Worm (Caenorhabditis elegans): ENCODE results near the gene K02F6.3.

The K02F6.3 gene

ce11 chrII:2545925-2546324 is at the start of gene K02F6.3:
Gene K02F6.3, plus strand, starts transcription at chrII:2546225.
- TF ChIP-seq sma-9 (GFP tag; optimal IDR thresholded peaks at IDR 0.05) (no peak), sma-9 (tag; optimal IDR thresholded peaks at IDR 0.05) (no peak), lin-11 (tag; optimal IDR thresholded peaks at IDR 0.05) (no peak), C34F6.9 (tag; optimal IDR thresholded peaks at IDR 0.05) (no peak), nhr-129 (tag; optimal IDR thresholded peaks at IDR 0.05) (no peak), unc-62 (GFP tag; optimal IDR thresholded peaks at IDR 0.05) (no peak), aly-2 (tag; optimal IDR thresholded peaks at IDR 0.05) (no peak), nhr-10 (tag; optimal IDR thresholded peaks at IDR 0.05) (no peak), R02D3.7 (tag; optimal IDR thresholded peaks at IDR 0.05) (no peak), nhr-23 (tag; optimal IDR thresholded peaks at IDR 0.05) (no peak), ztf-11 (tag; optimal IDR thresholded peaks at IDR 0.05) (no peak)

DNA sequence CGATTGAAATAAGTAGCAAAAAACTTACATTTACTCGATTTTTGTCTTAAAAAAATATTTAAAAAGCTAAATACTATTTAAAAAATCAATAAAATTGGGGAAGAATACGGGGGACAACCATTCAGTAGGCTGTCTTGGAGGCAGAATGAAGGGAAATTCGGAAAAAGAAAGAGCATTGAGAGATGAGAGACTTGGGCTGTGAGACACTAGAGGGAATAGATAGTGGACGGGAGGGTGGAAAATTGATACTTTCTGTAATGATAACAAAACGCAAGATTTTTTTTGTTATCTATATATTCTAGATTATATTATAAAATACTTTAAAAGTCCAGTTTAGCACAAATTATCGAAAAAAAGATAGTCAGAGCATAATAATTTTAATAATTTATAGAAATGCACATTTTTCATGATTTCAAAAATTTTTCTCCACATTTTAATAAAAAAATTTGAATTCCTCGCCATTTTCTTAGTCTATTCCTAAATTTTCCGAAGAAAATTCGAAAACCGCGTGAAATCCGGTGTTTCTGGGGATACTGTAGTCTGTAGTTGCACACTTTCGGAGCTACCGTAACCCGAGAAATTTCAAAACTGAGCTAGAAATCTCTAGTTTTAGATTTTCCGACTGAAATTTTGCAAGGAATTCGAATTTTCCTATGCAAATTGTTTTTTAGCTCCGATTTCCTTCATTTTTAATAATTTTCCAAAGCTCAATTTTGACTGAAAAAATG is 42.2 kb upstream of the K02F6.3 start:
- peak; percentile 49 for TF ChIP-seq fos-1 (tag; optimal IDR thresholded peaks at IDR 0.05)
- TF ChIP-seq alr-1 (tag; optimal IDR thresholded peaks at IDR 0.05): no peak
- no peak for TF ChIP-seq Y55F3AM.14 (GFP tag; optimal IDR thresholded peaks at IDR 0.05)
- peak; percentile 16 for TF ChIP-seq gmeb-1 (tag; optimal IDR thresholded peaks at IDR 0.05)
- TF ChIP-seq lsy-2 (tag; optimal IDR thresholded peaks at IDR 0.05): no peak

DNA sequence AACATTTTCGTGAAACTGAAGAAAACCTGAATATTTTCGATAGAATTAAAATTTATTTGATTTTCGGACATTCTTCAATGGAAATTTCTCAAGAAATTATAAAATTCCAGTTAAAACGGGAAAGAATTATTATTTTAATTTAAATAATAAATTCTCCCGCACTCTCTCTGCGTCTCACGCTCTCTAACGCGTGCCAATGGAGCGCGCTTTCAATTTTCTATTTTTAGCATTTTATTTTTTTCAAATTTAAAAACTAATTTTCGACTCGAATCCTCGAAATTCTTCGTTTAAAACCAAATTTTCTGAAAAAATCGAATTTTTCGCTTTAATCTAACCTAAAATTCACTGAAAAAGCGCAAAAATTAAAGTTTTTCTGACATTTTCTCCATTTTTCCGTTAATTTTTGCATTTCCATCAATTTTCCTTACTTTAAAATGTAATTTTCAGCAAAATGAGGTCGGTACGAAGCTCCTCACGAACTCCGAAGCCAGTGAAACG is 41.5 kb upstream of the K02F6.3 start, which contains the start of gene gbas-1:
Gene gbas-1, plus strand, starts transcription at position 448 of the 498 bp plus-strand sequence.
- TF ChIP-seq lsy-2 (tag; optimal IDR thresholded peaks at IDR 0.05) (peak; percentile 2 to 66), nhr-25 (tag; optimal IDR thresholded peaks at IDR 0.05) (no peak), C34F6.9 (tag; optimal IDR thresholded peaks at IDR 0.05) (peak; percentile 52), sma-9 (GFP tag; optimal IDR thresholded peaks at IDR 0.05) (no peak), sma-9 (tag; optimal IDR thresholded peaks at IDR 0.05) (no peak), nhr-10 (tag; optimal IDR thresholded peaks at IDR 0.05) (no peak), unc-55 (GFP tag; optimal IDR thresholded peaks at IDR 0.05) (peak; percentile 58), nhr-23 (tag; optimal IDR thresholded peaks at IDR 0.05) (no peak), gmeb-1 (tag; optimal IDR thresholded peaks at IDR 0.05) (peak; percentile 89), lin-13 (GFP tag; optimal IDR thresholded peaks at IDR 0.05) (peak; percentile 31)

DNA sequence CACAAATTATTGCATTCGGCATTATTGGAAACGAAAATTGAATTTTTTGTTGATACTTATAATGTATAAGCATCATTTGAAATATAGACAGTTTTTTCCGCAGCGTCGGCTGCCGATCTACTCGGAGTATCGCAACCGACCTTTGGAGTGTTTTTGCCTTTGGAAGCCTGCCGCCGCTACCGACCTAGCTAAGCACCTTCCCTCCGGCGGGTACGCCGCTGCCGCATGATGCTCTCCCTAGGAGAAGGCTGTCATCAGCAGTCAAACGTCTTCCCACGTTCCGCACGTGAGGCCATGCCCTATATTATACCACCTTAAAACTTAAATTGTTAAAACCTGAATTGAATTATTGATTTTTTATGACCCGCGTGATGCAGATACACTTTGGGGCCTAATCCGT is 27.5 kb upstream of the K02F6.3 start:
- no peak for TF ChIP-seq gmeb-1 (tag; optimal IDR thresholded peaks at IDR 0.05)
- TF ChIP-seq nhr-11 (tag; optimal IDR thresholded peaks at IDR 0.05): no peak
- TF ChIP-seq crh-2 (tag; optimal IDR thresholded peaks at IDR 0.05): no peak
- TF ChIP-seq egl-27 (tag; optimal IDR thresholded peaks at IDR 0.05): no peak
- TF ChIP-seq mdl-1 (tag; optimal IDR thresholded peaks at IDR 0.05): no peak
- TF ChIP-seq F13H6.1 (tag; optimal IDR thresholded peaks at IDR 0.05): no peak
- no peak for TF ChIP-seq mab-5 (tag; optimal IDR thresholded peaks at IDR 0.05)

ce11 chrII:2521960-2522359 is 24.1 kb upstream of the K02F6.3 start, which contains the start of gene bath-13:
Gene bath-13, minus strand, starts transcription at chrII:2522060.
- TF ChIP-seq mab-5 (tag; optimal IDR thresholded peaks at IDR 0.05) (no peak), elt-1 (tag; optimal IDR thresholded peaks at IDR 0.05) (no peak), crh-2 (tag; optimal IDR thresholded peaks at IDR 0.05) (no peak), fos-1 (tag; optimal IDR thresholded peaks at IDR 0.05) (no peak), skn-1 (tag; optimal IDR thresholded peaks at IDR 0.05) (no peak), gmeb-1 (tag; optimal IDR thresholded peaks at IDR 0.05) (no peak), R02D3.7 (tag; optimal IDR thresholded peaks at IDR 0.05) (no peak), nhr-237 (tag; optimal IDR thresholded peaks at IDR 0.05) (no peak)

DNA sequence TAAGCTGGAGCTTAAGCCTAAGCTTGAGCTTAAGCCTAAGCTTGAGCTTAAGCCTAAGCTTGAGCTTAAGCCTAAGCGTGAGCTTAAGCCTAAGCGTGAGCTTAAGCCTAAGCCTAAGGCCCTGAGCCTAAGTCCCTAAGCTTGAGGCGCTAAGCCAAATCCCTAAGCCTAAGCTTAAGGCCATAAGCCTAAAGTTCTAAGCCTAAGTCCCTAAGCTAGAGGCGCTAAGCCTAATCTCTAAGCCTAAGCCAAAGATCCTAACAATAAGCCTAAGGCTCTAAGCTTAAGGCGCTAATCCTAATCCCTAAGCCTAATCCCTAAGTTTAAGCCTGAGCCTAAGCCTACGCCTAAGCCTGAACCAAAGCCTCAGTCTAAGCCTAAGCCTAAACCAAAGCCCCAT is 20.4 kb upstream of the K02F6.3 start:
- TF ChIP-seq zag-1 (tag; optimal IDR thresholded peaks at IDR 0.05) (no peak), nhr-6 (tag; optimal IDR thresholded peaks at IDR 0.05) (no peak), mdl-1 (tag; optimal IDR thresholded peaks at IDR 0.05) (no peak), nhr-129 (tag; optimal IDR thresholded peaks at IDR 0.05) (no peak), mbf-1 (tag; optimal IDR thresholded peaks at IDR 0.05) (no peak), dmd-4 (tag; optimal IDR thresholded peaks at IDR 0.05) (no peak), unc-39 (tag; optimal IDR thresholded peaks at IDR 0.05) (no peak), lin-39 (tag; optimal IDR thresholded peaks at IDR 0.05) (no peak), fos-1 (tag; optimal IDR thresholded peaks at IDR 0.05) (no peak), R02D3.7 (tag; optimal IDR thresholded peaks at IDR 0.05) (no peak), aly-2 (tag; optimal IDR thresholded peaks at IDR 0.05) (no peak), crh-2 (tag; optimal IDR thresholded peaks at IDR 0.05) (no peak), snpc-4 (tag; optimal IDR thresholded peaks at IDR 0.05) (no peak), nhr-21 (tag; optimal IDR thresholded peaks at IDR 0.05) (no peak), alr-1 (tag; optimal IDR thresholded peaks at IDR 0.05) (no peak), peb-1 (tag; optimal IDR thresholded peaks at IDR 0.05) (no peak)
